Fruit fly (Drosophila melanogaster): ENCODE results near the gene CG33985.

Gene CG33985

DNA sequence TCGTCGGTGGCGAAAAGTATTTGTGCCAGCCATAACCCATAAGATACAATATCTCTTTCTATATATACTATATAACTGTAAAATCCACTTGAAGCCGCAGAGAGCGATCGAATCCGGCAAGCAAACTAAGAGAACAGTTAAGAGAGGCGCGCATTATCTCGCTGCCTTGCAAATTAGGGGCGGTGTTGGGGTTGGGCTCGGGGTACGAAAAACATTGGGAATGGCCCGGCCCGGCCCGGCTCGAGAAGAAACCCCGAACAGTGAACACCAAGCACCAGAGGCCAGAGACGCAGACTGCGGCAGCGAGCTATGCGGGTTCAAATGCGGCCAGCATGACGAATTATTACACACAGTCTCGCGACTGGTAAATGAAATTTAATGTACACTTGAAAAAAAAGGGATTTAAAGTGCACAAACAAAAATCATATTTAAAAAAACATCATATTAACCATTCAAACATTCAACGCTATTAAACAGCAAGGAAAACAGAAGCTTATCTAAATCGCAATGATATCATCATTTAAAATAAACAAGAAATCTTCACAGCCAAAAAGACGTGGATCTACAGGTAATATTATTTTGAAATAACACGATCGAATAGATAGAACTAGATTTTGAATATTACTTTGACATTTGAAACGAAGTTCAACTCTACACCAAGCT is 5.9 kb upstream of the CG33985 start (continued):
- no peak for TF ChIP-seq nau (GFP tag; optimal IDR thresholded peaks at IDR 0.05)
- 0 out of 2 replicates have a peak, but pooled peaks have one; percentile 58 for TF ChIP-seq rib (GFP tag; IDR thresholded peaks at IDR 0.05)
- TF ChIP-seq slp2 (GFP tag; optimal IDR thresholded peaks at IDR 0.05) = peak; percentile 15
- no peak for TF ChIP-seq dan (GFP tag; IDR thresholded peaks at IDR 0.05)
- TF ChIP-seq Trl (optimal IDR thresholded peaks at IDR 0.05) = peak; percentile 60 to 70
- peak; percentile 56 for TF ChIP-seq Trl (GFP tag; optimal IDR thresholded peaks at IDR 0.05)
- no peak for TF ChIP-seq CG12659 (GFP tag; optimal IDR thresholded peaks at IDR 0.05)
- no peak for TF ChIP-seq Optix (GFP tag; IDR thresholded peaks at IDR 0.05)
- TF ChIP-seq D (optimal IDR thresholded peaks at IDR 0.05) = no peak
- TF ChIP-seq D (GFP tag; optimal IDR thresholded peaks at IDR 0.05) = peak; percentile 70
- no peak for TF ChIP-seq hb (GFP tag; IDR thresholded peaks at IDR 0.05; ENCODE audit: partially characterized antibody)
- peak; percentile 14 for TF ChIP-seq sug (tag; optimal IDR thresholded peaks at IDR 0.05)
- TF ChIP-seq Fer2 (tag; optimal IDR thresholded peaks at IDR 0.05) = no peak
- TF ChIP-seq maf-S (GFP tag; optimal IDR thresholded peaks at IDR 0.05) = no peak
- TF ChIP-seq HLH4C (GFP tag; IDR thresholded peaks at IDR 0.05; ENCODE audit: partially characterized antibody) = no peak
- TF ChIP-seq wor (GFP tag; IDR thresholded peaks at IDR 0.05) = peak; percentile 32; the same call in 1 of the 2 replicates
- TF ChIP-seq wdn (GFP tag; IDR thresholded peaks at IDR 0.05) = 0 out of 2 replicates have a peak, but pooled peaks have one; percentile 5
- no peak for TF ChIP-seq cad (GFP tag; optimal IDR thresholded peaks at IDR 0.05)
- peak; percentile 70 for TF ChIP-seq Drgx (GFP tag; IDR thresholded peaks at IDR 0.05)
- no peak for TF ChIP-seq CG9215 (GFP tag; IDR thresholded peaks at IDR 0.05)
- TF ChIP-seq gro (GFP tag; optimal IDR thresholded peaks at IDR 0.05) = no peak
- TF ChIP-seq CG7963 (GFP tag; IDR thresholded peaks at IDR 0.05; ENCODE audit: partially characterized antibody) = no peak
- TF ChIP-seq fru (optimal IDR thresholded peaks at IDR 0.05) = no peak
- no peak for TF ChIP-seq CG13894 (tag; optimal IDR thresholded peaks at IDR 0.05)
- peak; percentile 17 for TF ChIP-seq CoRest (tag; optimal IDR thresholded peaks at IDR 0.05)
- TF ChIP-seq CG6854 (GFP tag; optimal IDR thresholded peaks at IDR 0.05) = no peak
- TF ChIP-seq CG2202 (tag; optimal IDR thresholded peaks at IDR 0.05) = no peak
- no peak for TF ChIP-seq dmrt11E (tag; optimal IDR thresholded peaks at IDR 0.05)
- no peak for TF ChIP-seq CG4617 (GFP tag; optimal IDR thresholded peaks at IDR 0.05; ENCODE audit: borderline replicate concordance)
- peak; percentile 16 for TF ChIP-seq az2 (GFP tag; optimal IDR thresholded peaks at IDR 0.05)
- TF ChIP-seq Mad (GFP tag; optimal IDR thresholded peaks at IDR 0.05) = no peak
- TF ChIP-seq CG9876 (GFP tag; optimal IDR thresholded peaks at IDR 0.05) = peak; percentile 22
- TF ChIP-seq vfl (GFP tag; optimal IDR thresholded peaks at IDR 0.05) = no peak
- no peak for TF ChIP-seq Gsc (GFP tag; IDR thresholded peaks at IDR 0.05)
- TF ChIP-seq slbo (GFP tag; IDR thresholded peaks at IDR 0.05) = peak; percentile 63
- no peak for TF ChIP-seq salm (tag; optimal IDR thresholded peaks at IDR 0.05)
- no peak for TF ChIP-seq B-H2 (GFP tag; optimal IDR thresholded peaks at IDR 0.05)
- TF ChIP-seq prd (optimal IDR thresholded peaks at IDR 0.05) = no peak
- TF ChIP-seq prd (GFP tag; IDR thresholded peaks at IDR 0.05) = peak; percentile 70
- TF ChIP-seq row (GFP tag; IDR thresholded peaks at IDR 0.05) = peak; percentile 48
- TF ChIP-seq Sin3A (optimal IDR thresholded peaks at IDR 0.05) = no peak
- TF ChIP-seq Oaz (GFP tag; IDR thresholded peaks at IDR 0.05) = 0 out of 2 replicates have a peak, but pooled peaks have one; percentile 15
- TF ChIP-seq HLH54F (GFP tag; optimal IDR thresholded peaks at IDR 0.05) = no peak
- peak; percentile 27; the same call in 1 of the 2 replicates for TF ChIP-seq klu (GFP tag; IDR thresholded peaks at IDR 0.05)
- TF ChIP-seq CG32772 (GFP tag; IDR thresholded peaks at IDR 0.05) = peak; percentile 55; the same call in 1 of the 2 replicates
- no peak for TF ChIP-seq CG15696 (tag; optimal IDR thresholded peaks at IDR 0.05)
- peak; percentile 68 for TF ChIP-seq CG12769 (tag; optimal IDR thresholded peaks at IDR 0.05)
- no peak for TF ChIP-seq org-1 (GFP tag; optimal IDR thresholded peaks at IDR 0.05)
- no peak for TF ChIP-seq CG34376 (GFP tag; optimal IDR thresholded peaks at IDR 0.05)
- peak in 1 of 2 experiments; percentile 29 for TF ChIP-seq Hr78 (GFP tag; optimal IDR thresholded peaks at IDR 0.05)
- TF ChIP-seq Doc3 (GFP tag; IDR thresholded peaks at IDR 0.05; ENCODE audit: partially characterized antibody) = no peak
- no peak for TF ChIP-seq Elba2 (GFP tag; optimal IDR thresholded peaks at IDR 0.05)

Data from whole organism, embryonic.